Worm (Caenorhabditis elegans) whole organism, L4/young adult: ENCODE data around the gene F59B10.5.

Experiments used
- W03F9.2 ChIP-seq: fragments of 150-350 bp; optimal IDR thresholded peaks from 2 replicates; lab custom pipeline; 2014; ENCODE audit warnings: missing biosample characterization, missing genetic modification characterization
- dao-5 ChIP-seq: sonication (generic microtip); optimal IDR thresholded peaks from 2 replicates; lab custom pipeline; 2016; ENCODE audit warnings: missing genotype, missing genetic modification characterization, moderate library complexity, missing compliant biosample characterization
- him-1 ChIP-seq: sonication (generic microtip); optimal IDR thresholded peaks from 2 replicates; lab custom pipeline; 2016; ENCODE audit warnings: missing genotype, missing genetic modification reagents, missing genetic modification characterization, missing compliant biosample characterization

DNA sequence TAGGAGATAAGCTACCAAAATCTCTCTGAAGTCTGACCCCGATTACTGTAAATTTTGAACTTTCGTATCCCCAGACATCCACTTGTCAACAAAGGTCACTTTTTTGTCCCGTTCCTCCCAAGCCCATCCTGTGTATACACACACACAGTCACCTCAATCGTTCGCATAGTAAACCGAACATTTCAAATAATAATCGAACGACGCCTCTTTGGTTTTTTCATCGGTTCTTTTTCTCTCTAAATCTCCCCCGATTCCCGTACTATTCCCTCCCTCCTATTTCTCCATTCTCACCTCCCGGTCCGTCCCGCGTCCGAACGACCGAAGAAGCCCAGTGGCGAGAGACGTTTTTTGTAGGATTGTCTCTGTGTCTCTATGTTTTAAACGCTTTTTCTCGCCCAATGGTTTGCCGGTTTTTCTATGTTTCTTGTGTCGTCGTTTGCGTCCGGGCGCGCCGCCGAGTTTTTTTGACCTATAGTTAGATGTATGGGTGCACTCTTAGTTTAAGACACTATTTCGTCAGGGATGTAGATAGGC is 5.8 kb upstream of the F59B10.5 start:
- no peak for TF ChIP-seq him-1 (tag; lab: Kevin White, UChicago)
- no peak for TF ChIP-seq dao-5
- no peak for TF ChIP-seq W03F9.2 (tag; lab: Kevin White, UChicago)
